Worm (Caenorhabditis elegans) whole organism, mixed stage, embryonic: ENCODE results near the gene B0303.14.

Experiments
- M03D4.4 ChIP-seq: sonication (generic microtip); optimal IDR thresholded peaks from 2 replicates; lab custom pipeline; 2017; ENCODE audit warnings: mild to moderate bottlenecking, missing genetic modification characterization, missing compliant biosample characterization
- bed-3 ChIP-seq: fragments of 200-800 bp; sonication (Bioruptor generic); optimal IDR thresholded peaks from 3 replicates; lab custom pipeline; 2018; ENCODE audit warnings: mild to moderate bottlenecking, missing genetic modification characterization, moderate library complexity, missing compliant biosample characterization
- blmp-1 ChIP-seq: fragments of 150-350 bp; optimal IDR thresholded peaks from 2 replicates; lab custom pipeline; 2014; ENCODE audit warnings: missing biosample characterization, missing genetic modification characterization
- ceh-39 ChIP-seq: fragments of 150-350 bp; optimal IDR thresholded peaks from 2 replicates; lab custom pipeline; 2014; ENCODE audit warnings: missing biosample characterization, missing genetic modification characterization
- ceh-43 ChIP-seq: fragments of 200-800 bp; sonication (Bioruptor generic); optimal IDR thresholded peaks from 2 replicates; lab custom pipeline; 2018; ENCODE audit warnings: mild to moderate bottlenecking, missing genetic modification characterization, moderate library complexity, missing compliant biosample characterization
- ceh-83 ChIP-seq: fragments of 200-800 bp; sonication (Bioruptor generic); optimal IDR thresholded peaks from 2 replicates; lab custom pipeline; 2018; ENCODE audit warnings: mild to moderate bottlenecking, missing genetic modification characterization, missing compliant biosample characterization
- ces-1 ChIP-seq: fragments of 150-350 bp; optimal IDR thresholded peaks from 2 replicates; lab custom pipeline; 2014; ENCODE audit warnings: missing biosample characterization, missing genetic modification reagents, missing genetic modification characterization
- drap-1 ChIP-seq: fragments of 200-800 bp; sonication (Bioruptor generic); optimal IDR thresholded peaks from 3 replicates; lab custom pipeline; 2018; ENCODE audit warnings: mild to moderate bottlenecking, missing genetic modification characterization, missing compliant biosample characterization
- elt-1 ChIP-seq: sonication (generic microtip); optimal IDR thresholded peaks from 2 replicates; lab custom pipeline; 2017; ENCODE audit warnings: missing genetic modification characterization, mild to moderate bottlenecking, missing compliant biosample characterization, antibody characterized with exemption, moderate library complexity, borderline replicate concordance; ENCODE audit not compliant: insufficient read depth
- elt-3 ChIP-seq: fragments of 150-350 bp; optimal IDR thresholded peaks from 2 replicates; lab custom pipeline; 2014; ENCODE audit warnings: missing biosample characterization, missing genetic modification characterization
- ham-2 ChIP-seq: fragments of 200-800 bp; sonication (Bioruptor generic); optimal IDR thresholded peaks from 2 replicates; lab custom pipeline; 2018; ENCODE audit warnings: mild to moderate bottlenecking, missing genetic modification characterization, missing compliant biosample characterization
- hlh-1 ChIP-seq: fragments of 150-350 bp; optimal IDR thresholded peaks from 2 replicates; lab custom pipeline; 2014; ENCODE audit warnings: missing biosample characterization, missing genetic modification reagents, missing genetic modification characterization
- lin-13 ChIP-seq: fragments of 150-350 bp; optimal IDR thresholded peaks from 2 replicates; lab custom pipeline; 2014; ENCODE audit warnings: missing biosample characterization, missing genetic modification characterization
- lsy-2 ChIP-seq: fragments of 150-350 bp; optimal IDR thresholded peaks from 2 replicates; lab custom pipeline; 2014; ENCODE audit warnings: missing biosample characterization, missing genetic modification characterization
- mab-5 ChIP-seq: fragments of 150-350 bp; optimal IDR thresholded peaks from 2 replicates; lab custom pipeline; 2014; ENCODE audit warnings: missing biosample characterization, missing genetic modification characterization
- mep-1 ChIP-seq: fragments of 150-350 bp; optimal IDR thresholded peaks from 2 replicates; lab custom pipeline; 2017; ENCODE audit warnings: missing biosample characterization, missing genetic modification reagents, missing genetic modification characterization, inconsistent platforms
- mls-2 ChIP-seq: sonication (generic microtip); optimal IDR thresholded peaks from 2 replicates; lab custom pipeline; 2016; ENCODE audit warnings: mild to moderate bottlenecking, missing genetic modification characterization, moderate library complexity, missing compliant biosample characterization
- nhr-12 ChIP-seq: fragments of 150-350 bp; optimal IDR thresholded peaks from 2 replicates; lab custom pipeline; 2014; ENCODE audit warnings: missing biosample characterization, missing genetic modification characterization
- nhr-237 ChIP-seq: fragments of 150-350 bp; optimal IDR thresholded peaks from 2 replicates; lab custom pipeline; 2014; ENCODE audit warnings: missing biosample characterization, missing genetic modification characterization
- nhr-28 ChIP-seq: fragments of 150-350 bp; optimal IDR thresholded peaks from 2 replicates; lab custom pipeline; 2014; ENCODE audit warnings: missing biosample characterization, missing genetic modification characterization
- pha-4 ChIP-seq: fragments of 150-350 bp; optimal IDR thresholded peaks from 2 replicates; lab custom pipeline; 2018; ENCODE audit warnings: missing biosample characterization, missing genetic modification reagents, missing genetic modification characterization
- sem-2 ChIP-seq: fragments of 200-800 bp; sonication (Bioruptor generic); optimal IDR thresholded peaks from 2 replicates; lab custom pipeline; 2018; ENCODE audit warnings: mild to moderate bottlenecking, missing genetic modification characterization, missing compliant biosample characterization
- sptf-1 ChIP-seq: sonication (generic microtip); optimal IDR thresholded peaks from 2 replicates; lab custom pipeline; 2017; ENCODE audit warnings: mild to moderate bottlenecking, missing genetic modification characterization, moderate library complexity, missing compliant biosample characterization
- tbx-8 ChIP-seq: fragments of 200-800 bp; sonication (Bioruptor generic); optimal IDR thresholded peaks from 2 replicates; lab custom pipeline; 2018; ENCODE audit warnings: mild to moderate bottlenecking, missing genetic modification characterization, moderate library complexity, missing compliant biosample characterization
- unc-120 ChIP-seq: sonication (generic microtip); optimal IDR thresholded peaks from 2 replicates; lab custom pipeline; 2017; ENCODE audit warnings: missing genetic modification characterization, missing compliant biosample characterization; ENCODE audit not compliant: poor library complexity, severe bottlenecking
- unc-39 ChIP-seq: fragments of 150-350 bp; optimal IDR thresholded peaks from 2 replicates; lab custom pipeline; 2014; ENCODE audit warnings: missing biosample characterization, missing genetic modification characterization
- unc-62 ChIP-seq: fragments of 150-350 bp; optimal IDR thresholded peaks from 2 replicates; lab custom pipeline; 2014; ENCODE audit warnings: missing biosample characterization, missing genetic modification reagents, missing genetic modification characterization
- ztf-11 ChIP-seq: fragments of 150-350 bp; optimal IDR thresholded peaks from 2 replicates; lab custom pipeline; 2014; ENCODE audit warnings: missing biosample characterization, missing genetic modification characterization

Gene B0303.14

ce11 chrIII:8733667-8734066 lies 17.7 kb upstream of the B0303.14 start:
- TF ChIP-seq tbx-8 (GFP tag; lab: Kevin White, UChicago), result no peak
- TF ChIP-seq sptf-1 (tag; lab: Kevin White, UChicago), result no peak
- TF ChIP-seq unc-120 (tag; lab: Kevin White, UChicago), result no peak
- TF ChIP-seq lin-13, result no peak
- TF ChIP-seq lsy-2 (tag; lab: Kevin White, UChicago), result no peak
- TF ChIP-seq mab-5 (tag; lab: Kevin White, UChicago), result no peak
- no peak for TF ChIP-seq ces-1 (GFP tag; lab: Kevin White, UChicago)
- TF ChIP-seq unc-62 (GFP tag; lab: Kevin White, UChicago), result no peak
- TF ChIP-seq nhr-28, result no peak
- no peak for TF ChIP-seq ztf-11
- TF ChIP-seq pha-4 (tag; lab: Kevin White, UChicago), result no peak
- TF ChIP-seq ceh-39, result no peak
- no peak for TF ChIP-seq elt-3
- no peak for TF ChIP-seq nhr-237 (tag; lab: Kevin White, UChicago)
- no peak for TF ChIP-seq ceh-83 (GFP tag; lab: Kevin White, UChicago)
- no peak for TF ChIP-seq hlh-1
- TF ChIP-seq bed-3 (GFP tag; lab: Kevin White, UChicago), result no peak
- TF ChIP-seq, all 35 proteins: peak for 0

- TF ChIP-seq ceh-83 (GFP tag; lab: Kevin White, UChicago), result no peak
- TF ChIP-seq pha-4 (tag; lab: Kevin White, UChicago), result peak; percentile 87
- TF ChIP-seq unc-39 (tag; lab: Kevin White, UChicago), result no peak
- no peak for TF ChIP-seq ceh-39
- TF ChIP-seq, all 35 proteins: peak for 1
These were observed 17.3 kb upstream of the B0303.14 start for ce11 chrIII:8733237-8733636.

- TF ChIP-seq lin-13 (no peak), nhr-237 (tag; lab: Kevin White, UChicago) (no peak), drap-1 (GFP tag; lab: Kevin White, UChicago) (no peak), ceh-83 (GFP tag; lab: Kevin White, UChicago) (no peak), sptf-1 (tag; lab: Kevin White, UChicago) (no peak), blmp-1 (tag; lab: Kevin White, UChicago) (no peak), tbx-8 (GFP tag; lab: Kevin White, UChicago) (no peak), nhr-12 (no peak), ham-2 (GFP tag; lab: Kevin White, UChicago) (no peak), sem-2 (GFP tag; lab: Kevin White, UChicago) (no peak), elt-1 (no peak), mls-2 (tag; lab: Kevin White, UChicago) (no peak), mep-1 (tag; lab: Kevin White, UChicago) (no peak), ces-1 (GFP tag; lab: Kevin White, UChicago) (no peak), M03D4.4 (tag; lab: Kevin White, UChicago) (no peak)
- TF ChIP-seq, all 35 proteins: peak for 0
These were observed 16.0 kb upstream of the B0303.14 start for ce11 chrIII:8731973-8732372.

- TF ChIP-seq ham-2 (GFP tag; lab: Kevin White, UChicago) (no peak), tbx-8 (GFP tag; lab: Kevin White, UChicago) (no peak), ztf-11 (no peak), unc-39 (tag; lab: Kevin White, UChicago) (no peak), mab-5 (tag; lab: Kevin White, UChicago) (no peak), pha-4 (tag; lab: Kevin White, UChicago) (no peak), lsy-2 (tag; lab: Kevin White, UChicago) (no peak), ceh-43 (GFP tag; lab: Kevin White, UChicago) (no peak)
- TF ChIP-seq, all 35 proteins: peak for 0
These were observed 15.3 kb upstream of the B0303.14 start, which contains the start of gene ZK370.4 for ce11 chrIII:8731310-8731709. TSS of gene ZK370.4 (minus strand) at chrIII:8731410.

- no peak for TF ChIP-seq hlh-1
- no peak for TF ChIP-seq ham-2 (GFP tag; lab: Kevin White, UChicago)
These were observed 10.3 kb upstream of the B0303.14 start for ce11 chrIII:8726019-8726894.
